Worm (Caenorhabditis elegans) whole organism, L3 larva: Measurements from ENCODE around the gene ilcr-2.

Source experiments
- R02D3.7 ChIP-seq: fragments of 150-350 bp; optimal IDR thresholded peaks from 2 replicates; lab custom pipeline; 2014; ENCODE audit warnings: missing biosample characterization, missing genetic modification characterization
- ZK546.5 ChIP-seq: sonication (generic microtip); optimal IDR thresholded peaks from 2 replicates; lab custom pipeline; 2017; ENCODE audit warnings: missing biosample characterization, missing genetic modification characterization
- ama-1 ChIP-seq: fragments of 150-350 bp; optimal IDR thresholded peaks from 2 replicates; lab custom pipeline; 2018
- ceh-28 ChIP-seq: fragments of 150-350 bp; optimal IDR thresholded peaks from 2 replicates; lab custom pipeline; 2014; ENCODE audit warnings: missing biosample characterization, missing genetic modification reagents, missing genetic modification characterization
- ceh-9 ChIP-seq: sonication (generic microtip); optimal IDR thresholded peaks from 2 replicates; lab custom pipeline; 2018; ENCODE audit warnings: missing biosample characterization, missing genetic modification characterization
- egl-27 ChIP-seq: sonication (generic microtip); optimal IDR thresholded peaks from 4 replicates; lab custom pipeline; 2017; ENCODE audit warnings: missing biosample characterization, missing genetic modification reagents, missing genetic modification characterization
- egl-5 ChIP-seq: fragments of 150-350 bp; optimal IDR thresholded peaks from 2 replicates; lab custom pipeline; 2017; ENCODE audit warnings: missing biosample characterization, missing genetic modification reagents, missing genetic modification characterization, inconsistent platforms
- elt-1 ChIP-seq: fragments of 150-350 bp; optimal IDR thresholded peaks from 2 replicates; lab custom pipeline; 2014; ENCODE audit warnings: missing biosample characterization, missing genetic modification characterization
- elt-2 ChIP-seq: sonication (generic microtip); optimal IDR thresholded peaks from 2 replicates; lab custom pipeline; 2016; ENCODE audit warnings: missing genetic modification reagents, mild to moderate bottlenecking, missing genetic modification characterization, missing compliant biosample characterization
- elt-3 ChIP-seq, 3 experiments: fragments of 150-350 bp in 1 of 3; sonication (generic microtip) in 2 of 3; optimal IDR thresholded peaks; 2 replicates in 2 of 3; 4 replicates in 1 of 3; lab custom pipeline; 2014 to 2017; ENCODE audit warnings: missing biosample characterization in 3 of 3, missing genetic modification characterization in 3 of 3
- eor-1 ChIP-seq, 2 experiments: fragments of 150-350 bp; optimal IDR thresholded peaks; 2 replicates each; lab custom pipeline; 2014 to 2018; ENCODE audit warnings: missing biosample characterization in 2 of 2, missing genetic modification characterization in 2 of 2
- fkh-10 ChIP-seq: sonication (generic microtip); optimal IDR thresholded peaks from 2 replicates; lab custom pipeline; 2017; ENCODE audit warnings: missing biosample characterization, missing genetic modification reagents, missing genetic modification characterization
- fkh-2 ChIP-seq: fragments of 150-350 bp; optimal IDR thresholded peaks from 2 replicates; lab custom pipeline; 2014; ENCODE audit warnings: missing biosample characterization, missing genetic modification reagents, missing genetic modification characterization
- fos-1 ChIP-seq: fragments of 150-350 bp; optimal IDR thresholded peaks from 2 replicates; lab custom pipeline; 2014; ENCODE audit warnings: missing biosample characterization, missing genetic modification characterization
- hmg-11 ChIP-seq: sonication (generic microtip); optimal IDR thresholded peaks from 2 replicates; lab custom pipeline; 2016; ENCODE audit warnings: missing genetic modification characterization, missing compliant biosample characterization
- lin-15B ChIP-seq: fragments of 150-350 bp; optimal IDR thresholded peaks from 2 replicates; lab custom pipeline; 2014; ENCODE audit warnings: missing biosample characterization, missing genetic modification characterization
- lin-39 ChIP-seq: fragments of 150-350 bp; optimal IDR thresholded peaks from 2 replicates; lab custom pipeline; 2018; ENCODE audit warnings: missing biosample characterization, missing genetic modification reagents, missing genetic modification characterization
- mdl-1 ChIP-seq: fragments of 150-350 bp; optimal IDR thresholded peaks from 2 replicates; lab custom pipeline; 2014; ENCODE audit warnings: missing biosample characterization, missing genetic modification characterization
- mml-1 ChIP-seq: fragments of 150-350 bp; sonication (generic microtip); optimal IDR thresholded peaks from 3 replicates; lab custom pipeline; 2014; ENCODE audit warnings: missing biosample characterization, missing genetic modification characterization
- nfya-1 ChIP-seq: sonication (generic microtip); optimal IDR thresholded peaks from 2 replicates; lab custom pipeline; 2017; ENCODE audit warnings: missing genetic modification characterization, mild to moderate bottlenecking, missing compliant biosample characterization, antibody characterized with exemption, moderate library complexity; ENCODE audit not compliant: insufficient read depth
- nhr-11 ChIP-seq: fragments of 150-350 bp; optimal IDR thresholded peaks from 2 replicates; lab custom pipeline; 2014; ENCODE audit warnings: missing biosample characterization, missing genetic modification characterization
- nhr-23 ChIP-seq: fragments of 150-350 bp; optimal IDR thresholded peaks from 2 replicates; lab custom pipeline; 2014; ENCODE audit warnings: missing biosample characterization, missing genetic modification reagents, missing genetic modification characterization
- nhr-237 ChIP-seq: fragments of 150-350 bp; optimal IDR thresholded peaks from 2 replicates; lab custom pipeline; 2014; ENCODE audit warnings: missing biosample characterization, missing genetic modification characterization
- nhr-25 ChIP-seq: sonication (generic microtip); optimal IDR thresholded peaks from 2 replicates; lab custom pipeline; 2017; ENCODE audit warnings: missing biosample characterization, missing genetic modification characterization
- nhr-28 ChIP-seq: fragments of 150-350 bp; optimal IDR thresholded peaks from 2 replicates; lab custom pipeline; 2014; ENCODE audit warnings: missing biosample characterization, missing genetic modification characterization
- nhr-76 ChIP-seq: fragments of 150-350 bp; sonication (generic microtip); optimal IDR thresholded peaks from 5 replicates; lab custom pipeline; 2014; ENCODE audit warnings: missing biosample characterization, missing genetic modification characterization
- nhr-77 ChIP-seq: fragments of 150-350 bp; optimal IDR thresholded peaks from 2 replicates; lab custom pipeline; 2014; ENCODE audit warnings: missing biosample characterization, missing genetic modification characterization
- pha-4 ChIP-seq: fragments of 150-350 bp; optimal IDR thresholded peaks from 2 replicates; lab custom pipeline; 2014; ENCODE audit warnings: missing biosample characterization, missing genetic modification reagents, missing genetic modification characterization
- pqm-1 ChIP-seq: fragments of 150-350 bp; optimal IDR thresholded peaks from 2 replicates; lab custom pipeline; 2017; ENCODE audit warnings: missing biosample characterization, missing genetic modification characterization, inconsistent platforms
- sea-2 ChIP-seq: fragments of 150-350 bp; sonication (generic microtip); optimal IDR thresholded peaks from 4 replicates; lab custom pipeline; 2014; ENCODE audit warnings: missing biosample characterization, missing genetic modification reagents, missing genetic modification characterization
- skn-1 ChIP-seq: fragments of 150-350 bp; optimal IDR thresholded peaks from 2 replicates; lab custom pipeline; 2014; ENCODE audit warnings: missing biosample characterization, missing genetic modification characterization
- tbx-2 ChIP-seq: sonication (generic microtip); optimal IDR thresholded peaks from 2 replicates; lab custom pipeline; 2016; ENCODE audit warnings: mild to moderate bottlenecking, missing genetic modification characterization, missing compliant biosample characterization
- unc-39 ChIP-seq: sonication (generic microtip); optimal IDR thresholded peaks from 4 replicates; lab custom pipeline; 2017; ENCODE audit warnings: missing biosample characterization, missing genetic modification characterization
- zag-1 ChIP-seq: fragments of 150-350 bp; optimal IDR thresholded peaks from 2 replicates; lab custom pipeline; 2014; ENCODE audit warnings: missing biosample characterization, missing genetic modification characterization
- ztf-11 ChIP-seq: fragments of 150-350 bp; optimal IDR thresholded peaks from 2 replicates; lab custom pipeline; 2014; ENCODE audit warnings: missing biosample characterization, missing genetic modification characterization
- ztf-4 ChIP-seq: fragments of 150-350 bp; optimal IDR thresholded peaks from 2 replicates; lab custom pipeline; 2014; ENCODE audit warnings: missing biosample characterization, missing genetic modification characterization

The ilcr-2 gene

DNA sequence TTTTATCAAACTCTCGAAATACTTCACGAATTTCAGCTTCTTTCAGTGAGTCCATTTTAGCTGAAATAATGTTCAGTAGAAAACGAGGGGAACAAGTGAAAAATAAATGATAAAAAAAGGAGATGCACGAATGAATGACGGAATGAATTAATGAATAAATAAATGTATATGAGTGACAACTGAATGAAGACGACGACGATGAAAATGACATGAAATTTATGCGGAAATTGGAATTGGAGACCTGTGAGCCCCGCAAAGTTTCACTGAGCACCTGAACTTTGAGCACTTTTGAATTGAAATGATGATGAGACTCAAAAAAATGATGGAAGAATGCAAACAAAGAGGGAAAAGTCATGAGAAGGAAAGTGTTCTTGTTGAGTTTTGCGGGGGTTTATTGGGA, 6.9 kb downstream of the ilcr-2 start, which contains the start of gene cal-8:
Gene cal-8, minus strand, starts transcription at position 60 of the 400 bp plus-strand sequence.
- TF ChIP-seq ama-1 (no peak), tbx-2 (tag; lab: Kevin White, UChicago) (no peak), elt-3 (tag; optimal IDR thresholded peaks at IDR 0.05; lab: Kevin White, UChicago) (no peak), egl-5 (tag; lab: Kevin White, UChicago) (no peak), egl-27 (tag; lab: Kevin White, UChicago) (no peak), ceh-28 (tag; lab: Kevin White, UChicago) (no peak), unc-39 (tag; lab: Kevin White, UChicago) (no peak), nhr-237 (tag; lab: Kevin White, UChicago) (no peak), elt-1 (no peak), elt-2 (no peak), pha-4 (tag; lab: Kevin White, UChicago) (no peak), hmg-11 (tag; lab: Kevin White, UChicago) (no peak), nhr-28 (no peak), ceh-9 (tag; lab: Kevin White, UChicago) (no peak), nhr-77 (tag; lab: Kevin White, UChicago) (no peak), nfya-1 (tag; lab: Kevin White, UChicago) (no peak), mdl-1 (tag; lab: Kevin White, UChicago) (no peak), ZK546.5 (tag; lab: Kevin White, UChicago) (no peak)

ce11 chrII:5487844-5488243, 12.8 kb downstream of the ilcr-2 start, which contains the start of gene nep-5:
Gene nep-5, plus strand, starts transcription at chrII:5488144.
- TF ChIP-seq ceh-9 (tag; lab: Kevin White, UChicago) (no peak), egl-5 (tag; lab: Kevin White, UChicago) (no peak)

- TF ChIP-seq skn-1 (tag; lab: Kevin White, UChicago) (no peak), nhr-77 (tag; lab: Kevin White, UChicago) (no peak), eor-1 (tag; optimal IDR thresholded peaks at IDR 0.05; lab: Kevin White, UChicago) (no peak), ZK546.5 (tag; lab: Kevin White, UChicago) (no peak), fos-1 (tag; lab: Kevin White, UChicago) (no peak), ceh-9 (tag; lab: Kevin White, UChicago) (no peak), sea-2 (GFP tag; lab: Kevin White, UChicago) (no peak), fkh-2 (no peak), zag-1 (tag; lab: Kevin White, UChicago) (no peak), egl-5 (tag; lab: Kevin White, UChicago) (no peak), hmg-11 (tag; lab: Kevin White, UChicago) (no peak), lin-39 (tag; lab: Kevin White, UChicago) (no peak), unc-39 (tag; lab: Kevin White, UChicago) (no peak), fkh-10 (no peak), ztf-4 (tag; lab: Kevin White, UChicago) (no peak), ama-1 (no peak), nhr-23 (tag; lab: Kevin White, UChicago) (no peak), elt-2 (no peak), nhr-25 (tag; lab: Kevin White, UChicago) (no peak)
Observed at ce11 chrII:5494405-5494804, 19.4 kb downstream of the ilcr-2 start, which contains the start of gene F12A10.6. Gene F12A10.6, minus strand, starts transcription at chrII:5494505.

DNA sequence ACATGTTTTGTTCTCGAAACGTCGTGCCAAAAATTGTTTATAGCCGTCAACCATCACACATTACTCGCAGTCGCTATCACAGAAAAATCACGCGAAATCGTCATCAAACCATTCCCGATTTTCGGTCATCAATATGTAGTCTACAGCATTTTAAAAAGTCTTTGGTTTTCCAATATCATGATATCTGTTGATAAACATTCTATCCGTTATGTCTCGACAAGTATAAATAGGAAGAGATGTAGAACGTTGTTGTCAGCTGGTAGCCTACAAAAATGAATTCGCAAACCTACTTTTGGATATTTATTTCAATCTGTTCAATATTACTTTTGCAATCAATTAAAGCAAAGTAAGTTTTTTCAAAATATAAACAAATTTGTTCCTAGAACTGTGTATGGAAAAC, 21.3 kb downstream of the ilcr-2 start, which contains the start of gene F12A10.1:
Gene F12A10.1, plus strand, starts transcription at position 166 of the 400 bp plus-strand sequence.
- TF ChIP-seq nhr-25 (tag; lab: Kevin White, UChicago) (no peak), skn-1 (tag; lab: Kevin White, UChicago) (no peak), elt-1 (no peak), egl-5 (tag; lab: Kevin White, UChicago) (no peak), tbx-2 (tag; lab: Kevin White, UChicago) (no peak), mml-1 (no peak), pha-4 (tag; lab: Kevin White, UChicago) (no peak), nfya-1 (tag; lab: Kevin White, UChicago) (no peak), R02D3.7 (tag; lab: Kevin White, UChicago) (no peak), ztf-4 (tag; lab: Kevin White, UChicago) (no peak)

ce11 chrII:5497541-5497940, 22.5 kb downstream of the ilcr-2 start:
- no peak for TF ChIP-seq ceh-9 (tag; lab: Kevin White, UChicago)
- TF ChIP-seq nhr-11 = no peak
- no peak for TF ChIP-seq pha-4 (tag; lab: Kevin White, UChicago)
- TF ChIP-seq eor-1 (tag; optimal IDR thresholded peaks at IDR 0.05; lab: Kevin White, UChicago) = no peak
- no peak for TF ChIP-seq ztf-11 (tag; lab: Kevin White, UChicago)
- TF ChIP-seq nhr-76 (tag; lab: Kevin White, UChicago) = no peak
- TF ChIP-seq R02D3.7 (tag; lab: Kevin White, UChicago) = no peak
- TF ChIP-seq sea-2 (GFP tag; lab: Kevin White, UChicago) = no peak
- TF ChIP-seq ama-1 = no peak
- TF ChIP-seq lin-15B = no peak
- no peak for TF ChIP-seq pqm-1
- no peak for TF ChIP-seq egl-5 (tag; lab: Kevin White, UChicago)
- no peak for TF ChIP-seq fos-1 (tag; lab: Kevin White, UChicago)
- TF ChIP-seq ZK546.5 (tag; lab: Kevin White, UChicago) = no peak
- no peak for TF ChIP-seq hmg-11 (tag; lab: Kevin White, UChicago)
